Worm (Caenorhabditis elegans): ENCODE results near the gene snf-3.

The snf-3 gene

DNA sequence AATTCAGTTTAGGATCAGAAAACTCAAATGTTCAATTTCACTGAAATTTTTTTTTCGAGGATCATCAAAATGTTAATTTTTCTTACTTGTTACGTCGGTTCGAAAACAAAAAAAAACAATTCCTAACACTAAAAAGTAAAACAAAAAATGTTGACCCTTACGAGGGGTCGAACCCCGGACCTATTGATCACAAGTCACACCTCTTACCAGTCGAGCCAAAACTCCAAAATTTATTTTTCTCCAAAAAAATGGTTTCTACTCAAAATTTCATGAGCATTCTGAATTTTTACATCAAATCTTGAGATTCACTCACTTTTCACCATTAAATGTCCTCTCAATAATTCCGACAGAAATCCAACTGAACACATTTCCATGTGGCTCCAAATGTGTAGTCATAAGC is 10.4 kb downstream of the snf-3 start:
- no peak for TF ChIP-seq nhr-232 (tag; optimal IDR thresholded peaks at IDR 0.05)
- no peak for TF ChIP-seq ceh-19 (GFP tag; optimal IDR thresholded peaks at IDR 0.05)
- TF ChIP-seq sdc-2 (tag; optimal IDR thresholded peaks at IDR 0.05): no peak
- TF ChIP-seq ceh-18 (tag; optimal IDR thresholded peaks at IDR 0.05): no peak
- no peak for TF ChIP-seq eyg-1 (tag; optimal IDR thresholded peaks at IDR 0.05)
- no peak for TF ChIP-seq sox-2 (GFP tag; IDR thresholded peaks at IDR 0.05)
- TF ChIP-seq lim-6 (tag; optimal IDR thresholded peaks at IDR 0.05): no peak
- TF ChIP-seq ref-2 (tag; optimal IDR thresholded peaks at IDR 0.05): no peak
- no peak for TF ChIP-seq T23F11.4 (GFP tag; optimal IDR thresholded peaks at IDR 0.05)
- no peak for TF ChIP-seq pros-1 (tag; optimal IDR thresholded peaks at IDR 0.05)
- TF ChIP-seq F13H6.1 (tag; optimal IDR thresholded peaks at IDR 0.05): no peak

DNA sequence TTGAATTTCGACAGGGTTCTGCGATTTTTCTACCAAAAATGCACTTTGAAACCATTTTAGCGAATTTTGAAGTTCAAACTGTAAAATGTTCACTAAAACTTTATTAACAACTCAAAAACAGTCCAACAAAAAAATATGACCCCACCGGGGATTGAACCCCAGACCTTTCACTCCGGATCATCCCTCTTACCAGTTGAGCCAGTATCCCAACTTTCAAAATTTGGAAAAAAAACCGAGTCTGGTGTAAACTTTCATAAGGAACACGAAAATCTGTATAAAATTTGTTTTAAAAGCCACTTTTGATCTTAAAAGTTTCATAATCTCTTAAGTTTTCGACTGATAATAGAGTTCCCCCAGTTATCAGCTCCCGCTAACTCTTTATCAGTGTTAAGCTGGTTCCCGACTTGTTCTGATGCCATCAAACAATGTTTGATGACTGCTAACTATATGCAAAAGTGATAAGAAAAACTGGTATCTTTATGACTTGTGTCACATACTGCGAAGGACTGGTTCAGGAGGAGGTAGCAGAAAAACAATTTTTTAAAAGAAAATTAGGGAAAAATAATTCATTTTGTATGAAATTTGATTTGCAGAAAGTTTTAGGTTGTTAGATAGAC is 11.8 kb downstream of the snf-3 start:
- TF ChIP-seq pha-4 (tag; optimal IDR thresholded peaks at IDR 0.05) (no peak), elt-2 (tag; optimal IDR thresholded peaks at IDR 0.05) (peak; percentile 99), odd-2 (tag; optimal IDR thresholded peaks at IDR 0.05) (no peak), pqm-1 (tag; optimal IDR thresholded peaks at IDR 0.05) (peak; percentile 54)

DNA sequence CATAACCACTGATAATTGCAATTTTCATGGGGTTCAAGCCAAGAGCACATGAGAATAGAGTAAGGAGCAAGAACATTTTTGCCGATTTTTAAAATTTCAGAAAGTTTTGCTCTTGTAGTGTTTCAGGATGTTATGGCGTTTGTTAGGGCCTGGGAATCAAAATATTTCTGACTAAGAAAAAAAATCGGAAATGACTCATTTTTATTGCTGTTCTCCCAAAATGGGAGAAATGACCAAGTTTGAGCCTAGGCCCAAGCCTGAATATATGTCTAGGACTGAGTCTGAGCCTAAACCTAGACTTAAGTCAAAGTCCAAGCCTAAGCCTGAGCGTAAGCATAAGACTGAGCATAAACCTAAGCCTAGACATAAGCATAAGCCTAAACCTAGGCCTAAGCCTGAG is 12.6 kb downstream of the snf-3 start, which contains the start of gene T13B5.9:
Gene T13B5.9, minus strand, starts transcription at position 101 of the 400 bp plus-strand sequence.
- TF ChIP-seq fax-1 (tag; optimal IDR thresholded peaks at IDR 0.05): no peak
- no peak for TF ChIP-seq tbx-2 (tag; optimal IDR thresholded peaks at IDR 0.05)
- TF ChIP-seq ahr-1 (tag; optimal IDR thresholded peaks at IDR 0.05): no peak
- TF ChIP-seq pros-1 (tag; optimal IDR thresholded peaks at IDR 0.05): no peak

DNA sequence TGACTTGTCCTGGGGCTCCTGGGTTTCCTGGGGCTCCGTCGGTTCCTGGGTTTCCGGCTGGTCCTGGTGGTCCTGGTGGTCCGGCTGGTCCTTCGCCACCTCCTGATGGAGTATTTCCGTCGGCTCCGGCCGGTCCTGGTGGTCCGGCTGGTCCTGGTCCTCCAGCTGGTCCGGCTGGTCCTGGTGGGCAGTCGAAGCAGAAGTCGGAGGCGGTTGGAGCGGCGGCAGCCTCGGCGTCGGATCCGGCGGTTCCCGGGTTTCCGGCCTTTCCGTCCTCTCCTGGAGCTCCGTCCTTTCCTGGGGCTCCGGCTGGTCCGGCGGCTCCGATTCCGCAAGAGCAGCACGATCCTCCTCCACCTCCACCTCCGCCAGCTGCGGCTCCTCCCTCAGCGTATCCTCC is 13.5 kb downstream of the snf-3 start:
- TF ChIP-seq elt-2 (tag; optimal IDR thresholded peaks at IDR 0.05) (no peak), T23F11.4 (GFP tag; optimal IDR thresholded peaks at IDR 0.05) (no peak), hlh-6 (tag; optimal IDR thresholded peaks at IDR 0.05) (peak; percentile 38), fkh-6 (tag; optimal IDR thresholded peaks at IDR 0.05) (no peak), pros-1 (tag; optimal IDR thresholded peaks at IDR 0.05) (no peak), pha-2 (tag; optimal IDR thresholded peaks at IDR 0.05) (no peak), syd-9 (tag; optimal IDR thresholded peaks at IDR 0.05) (peak; percentile 38), C38D4.7 (GFP tag; optimal IDR thresholded peaks at IDR 0.05) (no peak), ahr-1 (tag; optimal IDR thresholded peaks at IDR 0.05) (no peak), C08G9.2 (tag; optimal IDR thresholded peaks at IDR 0.05) (no peak), ztf-16 (tag; optimal IDR thresholded peaks at IDR 0.05) (no peak), npax-4 (tag; optimal IDR thresholded peaks at IDR 0.05) (no peak), gmeb-2 (tag; optimal IDR thresholded peaks at IDR 0.05) (no peak), lim-6 (tag; optimal IDR thresholded peaks at IDR 0.05) (no peak), ceh-18 (tag; optimal IDR thresholded peaks at IDR 0.05) (no peak), hlh-13 (GFP tag; optimal IDR thresholded peaks at IDR 0.05) (no peak), ceh-24 (tag; optimal IDR thresholded peaks at IDR 0.05) (no peak)

DNA sequence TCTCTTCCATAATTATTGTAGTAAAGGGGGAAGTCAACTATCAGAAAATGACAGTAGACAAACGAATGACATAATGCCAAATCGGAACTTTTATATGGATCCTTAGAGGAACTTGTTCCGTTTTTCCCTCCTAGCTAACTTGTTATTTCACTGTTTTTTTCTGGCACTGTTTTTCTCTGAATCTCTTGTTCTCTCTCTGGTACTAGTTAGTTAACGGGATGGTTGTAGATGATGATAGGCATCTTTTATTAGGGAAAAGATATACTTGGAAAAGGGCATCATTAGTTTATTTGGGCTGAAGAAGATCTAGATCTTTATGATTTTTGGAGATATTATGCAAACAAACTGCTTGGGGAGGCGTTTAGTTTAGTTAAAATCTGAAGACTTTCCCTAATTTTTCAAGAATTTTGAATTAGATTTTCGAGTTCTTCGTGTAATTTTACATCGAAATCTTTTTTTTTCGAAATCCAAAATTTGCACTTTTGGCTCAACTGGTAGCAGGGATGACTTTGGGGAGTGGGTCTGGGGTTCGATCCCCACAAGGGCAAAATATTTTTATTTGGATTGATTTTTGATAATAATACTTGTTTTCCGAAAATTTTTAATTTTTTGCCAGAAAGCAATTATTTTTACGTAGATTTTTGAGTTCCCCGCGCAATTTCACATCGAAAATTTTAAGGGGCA is 15.2 kb downstream of the snf-3 start, which contains the start of gene col-40:
Gene col-40, minus strand, starts transcription at position 51 of the 684 bp plus-strand sequence.
- TF ChIP-seq F13H6.1 (tag; optimal IDR thresholded peaks at IDR 0.05) (no peak), fkh-10 (GFP tag; optimal IDR thresholded peaks at IDR 0.05) (no peak), elt-4 (tag; optimal IDR thresholded peaks at IDR 0.05) (no peak), hlh-8 (tag; optimal IDR thresholded peaks at IDR 0.05) (no peak), rnt-1 (tag; optimal IDR thresholded peaks at IDR 0.05) (no peak), gmeb-2 (tag; optimal IDR thresholded peaks at IDR 0.05) (no peak), C38D4.7 (GFP tag; optimal IDR thresholded peaks at IDR 0.05) (no peak), ztf-16 (tag; optimal IDR thresholded peaks at IDR 0.05) (no peak), syd-9 (tag; optimal IDR thresholded peaks at IDR 0.05) (no peak)
